Fruit fly (Drosophila melanogaster) S2 (cell line): Measurements from ENCODE around the gene CG13126.

Source experiments
- CG8478 ChIP-seq: fragments of >200 bp; optimal IDR thresholded peaks from 2 replicates; lab custom pipeline; 2018
- CTCF ChIP-seq, 2 experiments: fragments of >200 bp; optimal IDR thresholded peaks; 2 replicates each; lab custom pipeline; 2018

- no peak for TF ChIP-seq CG8478 (lab: Kevin White, UChicago)
- no peak for TF ChIP-seq CTCF (optimal IDR thresholded peaks at IDR 0.05; lab: Kevin White, UChicago)
These were observed 23.7 kb downstream of the CG13126 start, which contains the start of gene CG42367 for dm6 chr2L:9930280-9930679.
